Fruit fly (Drosophila melanogaster) S2 (cell line): Measurements from ENCODE around the gene Cpr72Ea.

ENCODE experiments used
- CG8478 ChIP-seq: fragments of >200 bp; optimal IDR thresholded peaks from 2 replicates; lab custom pipeline; 2018
- CTCF ChIP-seq, 2 experiments: fragments of >200 bp; optimal IDR thresholded peaks; 2 replicates each; lab custom pipeline; 2018

The Cpr72Ea gene

DNA sequence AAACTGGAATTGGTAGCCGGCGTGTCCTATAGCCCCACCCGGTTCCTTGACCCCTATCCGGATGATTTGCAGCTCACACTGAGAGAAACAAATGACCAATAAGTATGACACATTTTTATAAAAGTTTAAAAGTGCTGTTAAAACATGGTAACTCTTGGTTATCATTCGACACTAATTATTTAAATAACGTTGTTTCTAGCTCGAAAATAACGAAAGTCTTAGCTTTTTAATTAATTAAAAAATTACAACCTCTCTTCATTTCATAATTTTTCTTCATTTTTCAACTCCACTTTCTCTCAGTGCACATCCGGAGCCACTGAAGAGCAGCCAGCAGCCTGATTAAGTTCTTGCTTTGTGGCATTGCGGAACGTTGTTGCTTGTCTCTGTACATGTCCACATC lies 1.8 kb downstream of the Cpr72Ea start:
- no peak for TF ChIP-seq CTCF (optimal IDR thresholded peaks at IDR 0.05; lab: Kevin White, UChicago)

DNA sequence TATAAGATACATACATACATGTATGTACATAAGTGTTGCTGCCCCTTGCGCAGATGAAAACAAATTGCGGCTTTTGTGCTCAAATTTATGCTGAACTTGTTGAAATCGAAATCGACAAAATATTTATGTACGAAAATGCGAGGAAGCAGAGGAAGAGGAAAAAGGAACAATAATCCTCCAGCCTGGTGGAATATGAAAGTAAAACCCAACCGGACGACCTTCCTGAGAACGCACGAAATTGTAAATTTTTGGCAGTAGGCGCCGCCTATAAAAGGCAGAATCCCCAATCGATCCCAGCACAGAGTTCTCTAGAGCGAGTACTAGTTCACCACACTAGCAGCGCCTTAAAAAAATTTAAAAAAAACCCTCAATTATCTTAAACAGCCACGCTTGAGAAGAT lies 2.2 kb downstream of the Cpr72Ea start, which contains the start of gene Cpr72Eb:
Gene Cpr72Eb (plus strand): TSS at position 301 of the 400 bp plus-strand sequence.
- no peak for TF ChIP-seq CG8478
- no peak for TF ChIP-seq CTCF (optimal IDR thresholded peaks at IDR 0.05; lab: Kevin White, UChicago)

DNA sequence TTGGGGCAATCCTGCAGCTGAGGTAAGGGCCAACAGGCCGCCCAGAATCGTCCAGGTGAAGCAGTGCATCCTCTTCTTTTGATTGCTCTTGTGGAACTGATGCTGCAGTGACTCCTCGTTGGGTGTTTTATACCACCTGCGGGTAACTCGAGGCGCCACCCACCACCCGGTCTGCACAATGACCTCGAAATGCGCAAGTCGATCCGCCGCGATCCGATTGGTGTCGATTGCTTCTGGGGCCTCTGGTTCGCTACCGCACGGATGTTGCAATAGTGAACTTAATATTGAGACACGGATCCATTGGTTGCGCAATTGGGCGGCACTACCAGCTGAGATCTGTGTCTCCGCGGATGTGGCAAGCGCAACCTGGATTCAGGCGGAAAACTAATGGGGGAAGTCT lies 4.8 kb downstream of the Cpr72Ea start, which contains the start of gene Cpr72Ec:
Gene Cpr72Ec (minus strand): TSS at position 101 of the 400 bp plus-strand sequence.
- no peak for TF ChIP-seq CTCF (optimal IDR thresholded peaks at IDR 0.05; lab: Kevin White, UChicago)
- TF ChIP-seq CG8478, result no peak

DNA sequence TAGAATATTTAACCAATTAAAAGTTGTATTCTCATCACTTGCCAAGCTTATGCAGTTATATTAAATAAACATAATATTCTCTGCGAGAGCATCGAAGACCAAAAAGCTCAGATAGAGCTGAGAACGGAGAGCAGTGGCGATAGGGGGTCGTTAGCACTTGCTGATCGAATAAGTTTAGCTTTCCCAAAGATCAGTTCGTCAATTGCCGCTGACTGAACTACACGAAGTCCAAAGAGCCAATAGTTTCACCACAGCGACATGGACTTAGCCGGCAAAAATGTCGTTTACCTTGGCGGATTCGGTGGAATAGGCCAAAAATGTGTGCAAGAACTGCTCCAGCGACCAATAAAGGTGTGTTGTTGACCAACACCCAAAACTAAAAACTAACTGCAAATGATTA lies 5.8 kb downstream of the Cpr72Ea start, which contains the start of gene CG4842:
Gene CG4842 (plus strand): TSS at position 191 of the 400 bp plus-strand sequence.
- TF ChIP-seq CTCF (optimal IDR thresholded peaks at IDR 0.05; lab: Kevin White, UChicago) (no peak), CG8478 (no peak)

DNA sequence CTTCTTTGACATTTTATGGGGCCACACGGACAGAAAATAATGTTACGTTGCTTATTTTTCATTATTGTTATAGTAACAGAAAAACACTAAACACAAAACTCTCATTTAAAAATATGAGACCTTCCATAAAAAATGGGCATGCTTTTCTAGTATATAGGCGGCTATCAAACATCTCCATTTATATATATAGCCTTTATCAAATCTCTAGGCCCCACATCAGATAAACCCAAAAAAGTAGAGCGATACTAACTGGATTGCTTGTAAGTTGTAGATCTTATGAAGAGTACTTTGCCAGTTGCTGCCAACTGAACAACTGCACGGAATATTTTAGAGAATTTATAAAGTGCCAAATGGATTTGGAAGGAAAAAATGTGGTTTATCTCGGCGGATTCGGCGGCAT lies 7.1 kb downstream of the Cpr72Ea start, which contains the start of gene CG18814:
Gene CG18814 (plus strand): TSS at position 301 of the 400 bp plus-strand sequence.
- TF ChIP-seq CTCF (optimal IDR thresholded peaks at IDR 0.05; lab: Kevin White, UChicago) (no peak), CG8478 (no peak)

DNA sequence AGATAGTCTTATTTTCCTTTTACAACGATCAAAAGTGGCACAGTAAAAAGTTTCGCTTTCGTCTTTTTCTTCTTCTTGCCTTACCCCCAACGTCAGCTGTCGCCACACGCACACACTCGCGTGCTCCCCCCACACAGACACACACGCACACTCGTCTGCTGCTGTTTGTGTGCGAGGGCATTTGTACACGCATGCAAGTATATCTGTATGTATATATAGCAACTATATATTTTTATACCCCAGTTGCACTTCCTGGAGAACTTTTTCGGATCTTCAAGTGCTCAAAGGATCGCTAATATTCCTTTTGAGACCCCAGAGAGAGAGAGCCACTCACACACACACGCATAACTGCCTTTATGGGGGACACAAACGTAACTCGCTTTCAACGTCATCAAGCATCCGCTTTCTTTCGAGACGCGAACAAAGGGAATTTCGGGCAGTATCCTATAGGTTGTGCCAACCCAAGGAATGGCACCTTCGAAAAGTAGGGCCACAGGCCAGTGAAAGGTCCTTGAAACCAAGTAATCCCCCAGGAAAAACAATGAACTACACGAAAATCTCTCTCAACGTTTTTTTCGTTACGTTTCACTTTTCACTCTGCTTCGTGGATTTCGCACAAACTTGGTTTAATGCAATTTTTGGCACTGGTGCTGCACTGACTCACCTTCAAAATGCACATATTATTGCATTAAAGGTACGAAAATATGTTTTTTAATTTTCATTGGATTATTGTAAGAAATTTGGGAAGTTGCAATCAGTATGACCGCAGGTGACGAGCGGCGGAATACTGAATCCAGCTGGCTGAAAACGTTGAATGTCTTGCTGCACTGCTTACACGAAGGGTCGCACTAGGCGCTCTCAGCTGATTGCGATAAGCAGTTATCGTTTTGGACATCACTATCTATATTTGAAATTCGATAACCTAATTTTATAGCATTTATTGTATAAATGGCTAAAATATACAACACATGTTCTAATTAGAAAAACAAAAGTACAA lies 15.7 kb downstream of the Cpr72Ea start, which contains the start of gene roq:
Gene roq (minus strand): TSS at position 799 of the 997 bp plus-strand sequence.
- TF ChIP-seq CG8478, result no peak
- TF ChIP-seq CTCF (optimal IDR thresholded peaks at IDR 0.05; lab: Kevin White, UChicago), result peak; percentile 15 to 44

DNA sequence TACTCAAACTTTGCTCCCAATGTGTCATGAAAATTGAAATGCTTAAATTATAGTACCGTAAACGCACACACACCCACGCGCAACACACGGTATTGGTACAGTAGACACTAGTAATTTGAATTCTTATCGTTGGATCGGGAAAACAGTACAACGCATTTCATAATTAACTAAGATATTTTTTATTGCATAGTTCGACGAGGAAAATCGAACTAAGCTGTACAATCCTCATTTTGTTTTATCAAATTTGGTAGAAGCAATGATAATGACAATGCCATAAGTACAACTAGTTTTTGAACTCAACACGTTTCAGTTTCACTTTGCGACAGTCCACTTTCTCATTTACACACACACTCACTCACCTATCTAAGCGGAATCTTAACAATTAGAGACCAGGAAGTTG lies 18.4 kb downstream of the Cpr72Ea start:
- TF ChIP-seq CTCF (optimal IDR thresholded peaks at IDR 0.05; lab: Kevin White, UChicago), result no peak
- no peak for TF ChIP-seq CG8478

DNA sequence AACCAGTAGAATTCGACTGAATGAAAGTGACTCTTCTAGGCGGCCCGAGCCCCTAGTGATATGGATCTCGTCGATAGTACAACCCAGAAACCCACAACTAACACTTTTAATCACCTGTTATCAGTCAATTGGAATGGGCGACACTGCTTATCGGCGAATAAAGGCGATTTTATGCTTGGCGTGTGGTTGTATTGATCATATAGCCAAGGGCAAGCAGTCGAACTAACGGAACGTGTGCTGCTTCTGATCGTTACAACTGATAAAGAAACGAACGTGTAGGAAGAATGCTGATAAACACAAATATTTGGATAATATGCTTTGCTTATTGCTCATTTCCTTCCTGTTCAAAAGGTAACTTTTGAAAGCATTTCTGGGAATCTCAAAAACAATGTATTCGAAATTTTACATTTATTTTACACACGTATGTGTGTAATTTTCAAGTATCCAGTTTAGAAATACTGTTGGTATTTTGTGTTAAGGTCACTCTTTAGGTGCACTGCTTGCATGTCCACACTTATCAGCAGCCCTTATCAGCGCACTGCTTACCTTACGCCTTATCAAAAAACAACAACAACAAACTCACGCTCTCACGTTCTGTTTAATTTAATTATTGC lies 18.9 kb downstream of the Cpr72Ea start, which contains the start of gene Agpat4:
Gene Agpat4 (minus strand): TSS at position 387 of the 614 bp plus-strand sequence.
- peak in 1 of 2 experiments; percentile 33 for TF ChIP-seq CTCF (optimal IDR thresholded peaks at IDR 0.05; lab: Kevin White, UChicago)
- TF ChIP-seq CG8478, result no peak

DNA sequence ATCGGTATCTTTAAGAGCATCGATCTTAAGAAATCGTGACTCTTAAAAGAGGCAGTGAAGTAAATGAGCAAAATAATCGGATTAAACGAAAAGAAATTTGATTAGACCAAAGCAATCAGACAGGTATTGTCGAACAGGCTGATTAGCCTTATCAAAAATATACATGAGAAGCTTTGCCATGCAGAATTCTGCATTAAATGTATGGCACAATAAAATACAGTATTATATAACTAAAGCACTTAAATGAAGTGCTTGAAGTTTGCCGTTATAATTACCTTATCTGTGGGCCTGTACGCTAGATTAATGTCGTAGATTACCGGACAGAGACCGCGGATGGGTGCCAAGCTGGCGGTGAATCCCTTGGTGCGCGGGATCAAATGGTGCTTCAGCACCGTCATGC lies 20.7 kb downstream of the Cpr72Ea start:
- no peak for TF ChIP-seq CG8478
- no peak for TF ChIP-seq CTCF (optimal IDR thresholded peaks at IDR 0.05; lab: Kevin White, UChicago)

DNA sequence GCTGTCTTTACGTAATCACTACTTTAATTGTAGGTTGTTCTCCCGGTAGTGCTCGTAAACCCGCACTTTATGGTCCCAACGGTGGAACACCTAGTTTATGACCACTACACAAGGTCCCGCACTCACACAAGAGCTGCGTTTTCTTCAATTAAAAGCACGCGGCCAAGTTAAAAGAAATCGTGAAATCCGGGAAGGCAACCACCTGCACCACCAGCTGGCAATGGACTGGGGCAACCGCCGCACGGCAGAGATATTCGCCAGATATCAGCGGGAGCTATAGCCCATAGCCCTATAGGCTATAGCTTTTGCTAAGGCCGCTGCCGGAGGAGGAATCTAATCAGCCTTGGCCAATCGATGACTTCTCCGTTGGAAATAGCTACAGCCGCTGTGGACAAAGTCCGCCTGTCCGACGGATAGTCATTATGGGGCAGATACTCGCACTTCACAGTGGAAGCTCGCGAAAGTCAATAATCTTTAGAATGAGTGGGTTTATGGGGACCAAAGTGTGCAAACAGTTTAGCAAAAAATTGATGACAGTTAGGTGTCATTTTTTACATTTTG lies 21.8 kb downstream of the Cpr72Ea start:
- TF ChIP-seq CTCF (optimal IDR thresholded peaks at IDR 0.05; lab: Kevin White, UChicago), result no peak
- no peak for TF ChIP-seq CG8478

DNA sequence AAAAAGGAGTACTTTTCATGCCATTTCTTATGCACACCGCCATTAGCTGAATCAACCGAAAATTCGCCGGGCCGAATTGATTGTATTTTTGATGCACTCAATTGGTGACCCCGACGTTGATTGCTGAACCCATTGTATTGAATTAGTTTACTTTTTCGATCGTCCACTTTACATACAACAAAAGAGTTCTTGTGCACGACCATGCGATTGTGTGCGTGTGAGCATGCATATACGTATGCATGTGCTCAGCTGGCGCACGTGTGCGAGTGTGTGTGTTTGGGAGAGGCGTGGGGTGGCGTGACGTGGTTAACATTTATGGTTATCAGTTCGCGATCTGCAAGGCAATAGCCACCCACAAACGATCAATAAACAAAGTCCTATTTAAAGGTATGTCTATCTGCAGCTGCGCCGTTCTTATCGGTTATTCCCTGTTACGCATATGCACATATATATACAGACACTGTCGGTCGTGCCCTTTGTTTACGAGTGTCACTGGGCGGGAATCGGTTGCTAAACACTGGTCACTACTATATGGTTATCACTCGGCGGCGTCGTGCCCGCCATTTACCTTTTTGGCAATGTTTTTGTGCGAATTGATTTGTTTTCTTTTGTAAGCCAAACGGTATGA lies 23.0 kb downstream of the Cpr72Ea start:
- TF ChIP-seq CTCF (optimal IDR thresholded peaks at IDR 0.05; lab: Kevin White, UChicago) (no peak), CG8478 (no peak)

DNA sequence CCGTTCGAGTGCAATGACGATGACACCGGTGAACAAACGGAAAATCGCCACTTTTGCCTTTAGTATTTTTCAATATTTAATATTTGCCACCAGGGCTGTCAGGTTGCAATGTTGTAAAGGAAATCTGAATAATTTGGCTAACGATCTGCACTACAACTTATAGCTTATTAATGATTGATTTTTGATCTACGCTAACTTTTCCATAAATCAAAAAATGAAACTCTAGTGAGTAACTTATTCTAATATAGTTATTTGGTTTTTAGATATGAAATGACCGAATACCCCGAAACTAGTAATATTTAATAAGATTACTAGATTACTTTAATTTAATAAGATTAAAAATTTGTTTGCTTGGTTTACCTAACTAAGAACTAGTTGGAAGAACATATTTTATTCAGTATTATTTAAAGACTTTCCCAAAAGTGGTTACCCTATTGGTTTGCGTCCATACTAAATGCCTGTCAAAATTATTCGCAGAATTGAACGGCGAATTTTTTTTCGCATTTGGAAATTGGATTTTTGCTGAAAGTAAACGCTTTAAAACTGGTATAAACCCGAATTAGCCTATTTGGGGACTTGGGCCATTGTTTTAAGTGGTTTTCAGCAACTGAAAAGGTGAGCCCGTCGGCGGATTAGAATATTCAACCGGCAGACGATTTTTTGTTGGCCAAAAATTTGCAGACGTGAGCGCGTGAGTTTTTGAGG lies 23.6 kb downstream of the Cpr72Ea start, which contains the start of the genes Agpat3 and RAF2:
Gene Agpat3 (minus strand): TSS at position 78 of the 705 bp plus-strand sequence.
Gene RAF2 (plus strand): TSS at position 448 of the 705 bp plus-strand sequence.
- TF ChIP-seq CG8478 (no peak), CTCF (optimal IDR thresholded peaks at IDR 0.05; lab: Kevin White, UChicago) (no peak)

DNA sequence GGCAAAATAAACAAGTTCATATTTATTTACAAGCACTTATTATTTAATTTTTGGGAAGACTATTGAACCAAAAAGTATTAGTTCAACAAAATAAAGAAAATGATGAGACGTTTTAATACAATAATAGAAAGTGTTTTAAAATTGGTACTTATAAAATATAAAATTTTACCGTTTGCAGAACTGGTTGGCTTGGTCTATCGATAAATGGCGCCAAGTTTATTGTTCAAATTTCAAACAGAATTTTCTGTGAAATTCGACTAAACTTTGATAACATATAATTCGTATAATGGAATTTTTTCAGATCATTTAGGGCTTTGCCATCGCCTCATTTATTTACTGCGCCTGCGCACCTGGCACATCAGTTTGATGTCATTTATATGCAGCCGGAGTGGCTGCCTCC lies 28.4 kb downstream of the Cpr72Ea start:
- TF ChIP-seq CTCF (optimal IDR thresholded peaks at IDR 0.05; lab: Kevin White, UChicago), result no peak
- no peak for TF ChIP-seq CG8478

DNA sequence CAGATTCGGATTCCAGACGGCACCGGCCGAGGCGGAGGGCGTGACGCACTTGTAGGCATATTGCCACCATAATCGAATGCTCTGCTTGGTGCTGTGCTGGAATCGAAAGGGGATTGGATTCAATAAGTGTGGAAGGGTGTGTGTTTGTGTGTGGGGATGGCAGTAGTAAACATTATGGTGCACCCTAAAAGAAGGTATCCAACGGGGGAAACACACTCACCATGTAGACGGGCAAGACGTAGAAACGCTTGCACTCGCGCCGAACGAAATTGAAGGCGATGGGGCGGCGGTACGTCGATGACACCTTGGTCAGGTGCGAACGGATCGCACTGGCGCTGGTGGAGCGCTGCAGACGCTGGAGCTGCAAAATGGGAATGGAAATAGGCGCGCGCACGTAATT lies 28.9 kb downstream of the Cpr72Ea start:
- TF ChIP-seq CG8478, result no peak
